Worm (Caenorhabditis elegans) whole organism, early embryonic: ENCODE results near the gene math-40.

Experiments
- B0310.2 ChIP-seq: sonication (generic microtip); optimal IDR thresholded peaks from 2 replicates; lab custom pipeline; 2016; ENCODE audit warnings: mild to moderate bottlenecking, missing genetic modification characterization, missing compliant biosample characterization
- F13C5.2 ChIP-seq: sonication (generic microtip); optimal IDR thresholded peaks from 2 replicates; lab custom pipeline; 2017; ENCODE audit warnings: mild to moderate bottlenecking, missing genetic modification characterization, inconsistent platforms, missing compliant biosample characterization
- aly-1 ChIP-seq: sonication (generic microtip); optimal IDR thresholded peaks from 2 replicates; lab custom pipeline; 2016; ENCODE audit warnings: missing genetic modification characterization, missing compliant biosample characterization
- ama-1 ChIP-seq: fragments of 150-350 bp; optimal IDR thresholded peaks from 2 replicates; lab custom pipeline; 2014
- ceh-13 ChIP-seq: fragments of 200-800 bp; sonication (Bioruptor generic); optimal IDR thresholded peaks from 2 replicates; lab custom pipeline; 2018; ENCODE audit warnings: mild to moderate bottlenecking, missing genetic modification characterization, missing compliant biosample characterization
- ceh-36 ChIP-seq: sonication (generic microtip); optimal IDR thresholded peaks from 2 replicates; lab custom pipeline; 2016; ENCODE audit warnings: missing genetic modification characterization, inconsistent platforms, missing compliant biosample characterization
- ets-7 ChIP-seq: sonication (generic microtip); optimal IDR thresholded peaks from 2 replicates; lab custom pipeline; 2016; ENCODE audit warnings: missing genotype, missing genetic modification characterization, missing compliant biosample characterization
- flt-1 ChIP-seq: fragments of 200-800 bp; sonication (Bioruptor generic); IDR thresholded peaks from 2 replicates; pipeline ENCODE4 v1.3.6; 2022; ENCODE audit warnings: missing genetic modification characterization, missing compliant biosample characterization
- hmbx-1 ChIP-seq: sonication (generic microtip); optimal IDR thresholded peaks from 2 replicates; lab custom pipeline; 2016; ENCODE audit warnings: mild to moderate bottlenecking, missing genetic modification characterization, missing compliant biosample characterization
- hmg-4 ChIP-seq: fragments of 200-800 bp; sonication (Bioruptor generic); optimal IDR thresholded peaks from 2 replicates; lab custom pipeline; 2018; ENCODE audit warnings: mild to moderate bottlenecking, missing genetic modification characterization, missing compliant biosample characterization
- hnd-1 ChIP-seq: sonication (generic microtip); optimal IDR thresholded peaks from 2 replicates; lab custom pipeline; 2016; ENCODE audit warnings: missing genetic modification characterization, missing compliant biosample characterization
- pes-1 ChIP-seq: fragments of 200-800 bp; sonication (Bioruptor generic); IDR thresholded peaks from 2 replicates; pipeline ENCODE4 v1.3.6; 2022; ENCODE audit warnings: missing genetic modification reagents, missing genetic modification characterization, missing compliant biosample characterization
- scrt-1 ChIP-seq: fragments of 200-800 bp; sonication (Bioruptor generic); IDR thresholded peaks from 2 replicates; pipeline ENCODE4 v1.3.6; 2022; ENCODE audit warnings: missing genetic modification characterization, missing compliant biosample characterization
- sea-1 ChIP-seq: fragments of 200-800 bp; sonication (Bioruptor generic); conservative IDR thresholded peaks from 2 replicates; pipeline ENCODE4 v1.3.6; 2022; ENCODE audit warnings: missing genetic modification characterization, missing compliant biosample characterization
- tbx-11 ChIP-seq: fragments of 200-800 bp; sonication (Bioruptor generic); IDR thresholded peaks from 2 replicates; pipeline ENCODE4 v1.3.6; 2022; ENCODE audit warnings: missing genetic modification characterization, missing compliant biosample characterization
- tbx-37 ChIP-seq: fragments of 200-800 bp; sonication (Bioruptor generic); conservative IDR thresholded peaks from 2 replicates; pipeline ENCODE4 v1.3.6; 2022; ENCODE audit warnings: missing genetic modification reagents, missing genetic modification characterization, missing compliant biosample characterization
- tra-4 ChIP-seq: sonication (generic microtip); optimal IDR thresholded peaks from 2 replicates; lab custom pipeline; 2017; ENCODE audit warnings: missing genetic modification characterization, missing compliant biosample characterization

math-40 gene

ce11 chrII:1830182-1830682, at the start of gene math-40:
TSS of gene math-40 (plus strand) at chrII:1830632.
- TF ChIP-seq ceh-36 (no peak), hmbx-1 (tag; lab: Kevin White, UChicago) (no peak), sea-1 (no peak), tbx-11 (GFP tag; lab: Robert Waterston, UW) (no peak), aly-1 (tag; lab: Kevin White, UChicago) (no peak), hmg-4 (GFP tag; lab: Kevin White, UChicago) (no peak), tra-4 (tag; lab: Kevin White, UChicago) (no peak)

- TF ChIP-seq tra-4 (tag; lab: Kevin White, UChicago) (no peak), ets-7 (tag; lab: Kevin White, UChicago) (no peak), sea-1 (no peak), flt-1 (no peak), ceh-13 (no peak), F13C5.2 (tag; lab: Kevin White, UChicago) (no peak), ceh-36 (no peak), ama-1 (lab: Kevin White, UChicago) (no peak), hnd-1 (no peak)
These were observed 48.0 kb upstream of the math-40 start, which contains the start of gene math-4 for ce11 chrII:1782474-1782873. TSS of gene math-4 (minus strand) at chrII:1782574.

- TF ChIP-seq hmbx-1 (tag; lab: Kevin White, UChicago) (no peak), sea-1 (no peak), F13C5.2 (tag; lab: Kevin White, UChicago) (no peak), ama-1 (lab: Kevin White, UChicago) (no peak), pes-1 (GFP tag; lab: Robert Waterston, UW) (no peak), hmg-4 (GFP tag; lab: Kevin White, UChicago) (no peak), aly-1 (tag; lab: Kevin White, UChicago) (no peak), flt-1 (no peak), B0310.2 (tag; lab: Kevin White, UChicago) (no peak), scrt-1 (no peak), ets-7 (tag; lab: Kevin White, UChicago) (no peak), ceh-36 (no peak), tbx-11 (GFP tag; lab: Robert Waterston, UW) (no peak), tra-4 (tag; lab: Kevin White, UChicago) (no peak), ceh-13 (no peak)
These were observed 45.6 kb upstream of the math-40 start, which contains the start of gene C08F1.11 for ce11 chrII:1784799-1785198. TSS of gene C08F1.11 (minus strand) at chrII:1784899.

ce11 chrII:1786209-1786608, 44.2 kb upstream of the math-40 start, which contains the start of gene C08F1.10:
TSS of gene C08F1.10 (minus strand) at chrII:1786309.
- TF ChIP-seq tbx-37 (GFP tag; lab: Robert Waterston, UW) (no peak), flt-1 (no peak), scrt-1 (no peak), tra-4 (tag; lab: Kevin White, UChicago) (no peak), ets-7 (tag; lab: Kevin White, UChicago) (no peak), ceh-13 (no peak), B0310.2 (tag; lab: Kevin White, UChicago) (no peak), aly-1 (tag; lab: Kevin White, UChicago) (no peak), hnd-1 (no peak), pes-1 (GFP tag; lab: Robert Waterston, UW) (no peak), sea-1 (no peak), ceh-36 (no peak), F13C5.2 (tag; lab: Kevin White, UChicago) (no peak), hmg-4 (GFP tag; lab: Kevin White, UChicago) (no peak)

ce11 chrII:1787208-1787607, 43.2 kb upstream of the math-40 start:
- no peak for TF ChIP-seq aly-1 (tag; lab: Kevin White, UChicago)

- TF ChIP-seq B0310.2 (tag; lab: Kevin White, UChicago) (no peak), aly-1 (tag; lab: Kevin White, UChicago) (no peak), hnd-1 (no peak), sea-1 (no peak), tbx-37 (GFP tag; lab: Robert Waterston, UW) (no peak), pes-1 (GFP tag; lab: Robert Waterston, UW) (no peak), hmg-4 (GFP tag; lab: Kevin White, UChicago) (no peak), ceh-36 (no peak), ets-7 (tag; lab: Kevin White, UChicago) (no peak), ama-1 (lab: Kevin White, UChicago) (no peak), tra-4 (tag; lab: Kevin White, UChicago) (no peak)
These were observed 42.3 kb upstream of the math-40 start, which contains the start of the genes C08F1.6 and fbxb-13 for ce11 chrII:1788087-1788486. TSS of gene C08F1.6 (minus strand) at chrII:1788187. TSS of gene fbxb-13 (plus strand) at chrII:1788277.

ce11 chrII:1806358-1806757, 24.1 kb upstream of the math-40 start, which contains the start of gene C08F1.12:
TSS of gene C08F1.12 (minus strand) at chrII:1806458.
- TF ChIP-seq tra-4 (tag; lab: Kevin White, UChicago) = no peak
- TF ChIP-seq ceh-36 = no peak
- no peak for TF ChIP-seq scrt-1
- no peak for TF ChIP-seq sea-1
- no peak for TF ChIP-seq aly-1 (tag; lab: Kevin White, UChicago)
- no peak for TF ChIP-seq F13C5.2 (tag; lab: Kevin White, UChicago)
- no peak for TF ChIP-seq pes-1 (GFP tag; lab: Robert Waterston, UW)
- TF ChIP-seq hmg-4 (GFP tag; lab: Kevin White, UChicago) = no peak
- no peak for TF ChIP-seq tbx-37 (GFP tag; lab: Robert Waterston, UW)
- no peak for TF ChIP-seq tbx-11 (GFP tag; lab: Robert Waterston, UW)
- TF ChIP-seq ets-7 (tag; lab: Kevin White, UChicago) = no peak
- TF ChIP-seq ceh-13 = no peak
- no peak for TF ChIP-seq flt-1
- no peak for TF ChIP-seq hnd-1

ce11 chrII:1808217-1808616, 22.2 kb upstream of the math-40 start, which contains the start of gene C08F1.8:
TSS of gene C08F1.8 (minus strand) at chrII:1808317.
- TF ChIP-seq hnd-1 = no peak
- TF ChIP-seq F13C5.2 (tag; lab: Kevin White, UChicago) = no peak
- TF ChIP-seq sea-1 = no peak
- no peak for TF ChIP-seq hmbx-1 (tag; lab: Kevin White, UChicago)
- no peak for TF ChIP-seq tbx-37 (GFP tag; lab: Robert Waterston, UW)
- TF ChIP-seq ceh-13 = no peak
- no peak for TF ChIP-seq hmg-4 (GFP tag; lab: Kevin White, UChicago)
- TF ChIP-seq ama-1 (lab: Kevin White, UChicago) = no peak
- no peak for TF ChIP-seq tbx-11 (GFP tag; lab: Robert Waterston, UW)
- no peak for TF ChIP-seq ceh-36
- no peak for TF ChIP-seq B0310.2 (tag; lab: Kevin White, UChicago)
- no peak for TF ChIP-seq aly-1 (tag; lab: Kevin White, UChicago)
- no peak for TF ChIP-seq flt-1
- TF ChIP-seq scrt-1 = no peak
- TF ChIP-seq pes-1 (GFP tag; lab: Robert Waterston, UW) = no peak
